Worm (Caenorhabditis elegans) whole organism, L3 larva: ENCODE measurements around the gene Y17G9B.8.
"Not testable (repeated sequence)": the region's sequence is repeated elsewhere in the genome, so short reads cannot be mapped to it uniquely, and the experiment has no call there.

Experiments used
- ceh-82 ChIP-seq: fragments of 150-350 bp; optimal IDR thresholded peaks from 2 replicates; lab custom pipeline; 2014; ENCODE audit warnings: missing biosample characterization, missing genetic modification characterization
- nfya-1 ChIP-seq: sonication (generic microtip); optimal IDR thresholded peaks from 2 replicates; lab custom pipeline; 2017; ENCODE audit warnings: missing genetic modification characterization, mild to moderate bottlenecking, missing compliant biosample characterization, antibody characterized with exemption, moderate library complexity; ENCODE audit not compliant: insufficient read depth
- ztf-11 ChIP-seq: fragments of 150-350 bp; optimal IDR thresholded peaks from 2 replicates; lab custom pipeline; 2014; ENCODE audit warnings: missing biosample characterization, missing genetic modification characterization

ce11 chrIV:4725478-4725920 lies 33.1 kb downstream of the Y17G9B.8 start:
- not testable (repeated sequence) for TF ChIP-seq ceh-82, ztf-11 (tag; lab: Kevin White, UChicago)
- TF ChIP-seq nfya-1 (tag; lab: Kevin White, UChicago) = peak; percentile 58
